Fruit fly (Drosophila melanogaster): ENCODE results near the gene PIG-K.

Gene PIG-K

DNA sequence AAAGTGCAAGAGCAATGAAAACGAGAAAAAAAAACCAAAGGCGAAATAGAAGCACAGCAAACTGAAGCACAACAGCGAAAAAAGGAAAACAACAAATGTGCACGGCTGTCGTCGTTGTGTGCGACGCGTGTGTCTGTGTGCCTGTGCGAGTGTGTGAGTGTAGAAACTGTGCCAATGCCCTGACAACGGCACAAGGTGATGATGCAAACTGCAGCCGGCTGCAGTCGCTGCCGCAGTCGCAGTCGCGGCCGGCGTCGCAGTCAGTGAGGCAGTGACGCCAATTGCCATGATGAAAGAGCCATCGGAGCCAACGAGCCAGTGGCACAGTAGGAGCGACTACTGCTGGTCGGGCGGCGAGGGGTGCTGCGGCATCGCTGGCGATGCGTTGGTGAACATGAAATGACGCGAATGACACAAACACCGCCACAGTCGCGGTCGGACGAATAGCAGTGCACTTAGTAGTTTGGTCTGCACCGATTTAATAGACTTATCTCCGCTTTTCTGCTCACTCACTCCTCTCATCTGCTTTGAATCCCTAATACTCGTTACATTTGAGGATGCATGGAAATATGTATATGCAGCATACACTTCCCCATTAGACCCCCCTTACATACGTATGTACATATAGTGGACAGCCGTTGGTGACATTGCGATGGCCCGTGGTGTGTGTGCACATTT lies 40.4 kb downstream of the PIG-K start (continued):
- peak; percentile 49 for TF ChIP-seq CG6254 (GFP tag; optimal IDR thresholded peaks at IDR 0.05)
- TF ChIP-seq sd (tag; optimal IDR thresholded peaks at IDR 0.05), result peak; percentile 18
- TF ChIP-seq tna (GFP tag; IDR thresholded peaks at IDR 0.05; ENCODE audit: partially characterized antibody), result no peak
- peak; percentile 52 for TF ChIP-seq CG15269 (tag; optimal IDR thresholded peaks at IDR 0.05)
- no peak for TF ChIP-seq vnd (GFP tag; IDR thresholded peaks at IDR 0.05; ENCODE audit: partially characterized antibody)
- TF ChIP-seq esg (GFP tag; conservative IDR thresholded peaks at IDR 0.05), result peak; percentile 62
- TF ChIP-seq Side (GFP tag; optimal IDR thresholded peaks at IDR 0.05), result peak; percentile 10
- TF ChIP-seq Ptx1 (GFP tag; IDR thresholded peaks at IDR 0.05), result peak; percentile 68
- TF ChIP-seq wek (GFP tag; optimal IDR thresholded peaks at IDR 0.05), result peak; percentile 61
- TF ChIP-seq onecut (GFP tag; IDR thresholded peaks at IDR 0.05), result peak; percentile 58
- peak; percentile 72 for TF ChIP-seq Asciz (GFP tag; optimal IDR thresholded peaks at IDR 0.05)
- peak; percentile 65 for TF ChIP-seq CG17361 (GFP tag; IDR thresholded peaks at IDR 0.05)
- TF ChIP-seq CG10959 (GFP tag; IDR thresholded peaks at IDR 0.05), result no peak
- no peak for TF ChIP-seq CG6272 (GFP tag; IDR thresholded peaks at IDR 0.05)
- TF ChIP-seq CG2712 (tag; optimal IDR thresholded peaks at IDR 0.05), result peak; percentile 66
- TF ChIP-seq her (GFP tag; optimal IDR thresholded peaks at IDR 0.05), result peak; percentile 4
- TF ChIP-seq lmd (GFP tag; IDR thresholded peaks at IDR 0.05), result peak; percentile 73
- TF ChIP-seq CG12104 (GFP tag; optimal IDR thresholded peaks at IDR 0.05), result no peak
- TF ChIP-seq CG11398 (GFP tag; optimal IDR thresholded peaks at IDR 0.05), result peak; percentile 15
- peak in 1 of 2 experiments; percentile 75 for TF ChIP-seq Hr51 (GFP tag; optimal IDR thresholded peaks at IDR 0.05)
- peak; percentile 8 to 26 for TF ChIP-seq chif (GFP tag; optimal IDR thresholded peaks at IDR 0.05)
- TF ChIP-seq bsh (GFP tag; optimal IDR thresholded peaks at IDR 0.05), result peak; percentile 42 to 77
- peak; percentile 27 for TF ChIP-seq tin (GFP tag; optimal IDR thresholded peaks at IDR 0.05)
- no peak for TF ChIP-seq CG6813 (GFP tag; optimal IDR thresholded peaks at IDR 0.05)
- peak; percentile 34 for TF ChIP-seq odd (GFP tag; optimal IDR thresholded peaks at IDR 0.05)
- no peak for TF ChIP-seq CG2116 (GFP tag; optimal IDR thresholded peaks at IDR 0.05)
- TF ChIP-seq CG16863 (GFP tag; optimal IDR thresholded peaks at IDR 0.05), result peak; percentile 53
- peak; percentile 57 for TF ChIP-seq CG10209 (GFP tag; optimal IDR thresholded peaks at IDR 0.05)
- TF ChIP-seq CG1024 (GFP tag; IDR thresholded peaks at IDR 0.05), result 0 out of 2 replicates have a peak, but pooled peaks have one; percentile 21
- TF ChIP-seq Nf-YB (GFP tag; optimal IDR thresholded peaks at IDR 0.05), result peak; percentile 39
- no peak for TF ChIP-seq inv (GFP tag; IDR thresholded peaks at IDR 0.05; ENCODE audit: partially characterized antibody)
- peak; percentile 62 for TF ChIP-seq ssp (GFP tag; IDR thresholded peaks at IDR 0.05)
- peak; percentile 16 for TF ChIP-seq CG2202 (tag; optimal IDR thresholded peaks at IDR 0.05)
- no peak for TF ChIP-seq CG3838 (GFP tag; optimal IDR thresholded peaks at IDR 0.05)
- TF ChIP-seq lola (GFP tag; optimal IDR thresholded peaks at IDR 0.05), result peak in 1 of 3 experiments; percentile 36
- 0 out of 3 replicates have a peak, but pooled peaks have one; percentile 11 for TF ChIP-seq jigr1 (GFP tag; IDR thresholded peaks at IDR 0.05)
- TF ChIP-seq dati (GFP tag; IDR thresholded peaks at IDR 0.05), result no peak
- TF ChIP-seq ci (GFP tag; IDR thresholded peaks at IDR 0.05), result peak; percentile 84
- peak; percentile 41 for TF ChIP-seq gsb-n (tag; optimal IDR thresholded peaks at IDR 0.05)
- peak; percentile 57 for TF ChIP-seq CG12391 (tag; optimal IDR thresholded peaks at IDR 0.05)
- TF ChIP-seq ham (GFP tag; IDR thresholded peaks at IDR 0.05), result no peak
- TF ChIP-seq pnt (GFP tag; optimal IDR thresholded peaks at IDR 0.05), result peak; percentile 58
- peak; percentile 64 for TF ChIP-seq kni (GFP tag; optimal IDR thresholded peaks at IDR 0.05)
- TF ChIP-seq chn (GFP tag; optimal IDR thresholded peaks at IDR 0.05), result peak; percentile 22
- TF ChIP-seq stwl (tag; optimal IDR thresholded peaks at IDR 0.05), result no peak
- peak; percentile 71 for TF ChIP-seq CG12219 (GFP tag; optimal IDR thresholded peaks at IDR 0.05)
- no peak for TF ChIP-seq al (GFP tag; IDR thresholded peaks at IDR 0.05)
- TF ChIP-seq CG1647 (GFP tag; optimal IDR thresholded peaks at IDR 0.05), result no peak
- TF ChIP-seq CG12744 (GFP tag; optimal IDR thresholded peaks at IDR 0.05), result no peak
